Worm (Caenorhabditis elegans) whole organism, L3 larva: ENCODE results near the gene citk-2.

Experiments used
- R02D3.7 ChIP-seq: fragments of 150-350 bp; optimal IDR thresholded peaks from 2 replicates; lab custom pipeline; 2014; ENCODE audit warnings: missing biosample characterization, missing genetic modification characterization
- ama-1 ChIP-seq: fragments of 150-350 bp; optimal IDR thresholded peaks from 2 replicates; lab custom pipeline; 2018
- ceh-16 ChIP-seq: sonication (generic microtip); optimal IDR thresholded peaks from 2 replicates; lab custom pipeline; 2017; ENCODE audit warnings: missing biosample characterization, missing genetic modification characterization
- ceh-28 ChIP-seq: fragments of 150-350 bp; optimal IDR thresholded peaks from 2 replicates; lab custom pipeline; 2014; ENCODE audit warnings: missing biosample characterization, missing genetic modification reagents, missing genetic modification characterization
- ceh-82 ChIP-seq: fragments of 150-350 bp; optimal IDR thresholded peaks from 2 replicates; lab custom pipeline; 2014; ENCODE audit warnings: missing biosample characterization, missing genetic modification characterization
- egl-27 ChIP-seq: sonication (generic microtip); optimal IDR thresholded peaks from 4 replicates; lab custom pipeline; 2017; ENCODE audit warnings: missing biosample characterization, missing genetic modification reagents, missing genetic modification characterization
- egl-5 ChIP-seq: fragments of 150-350 bp; optimal IDR thresholded peaks from 2 replicates; lab custom pipeline; 2017; ENCODE audit warnings: missing biosample characterization, missing genetic modification reagents, missing genetic modification characterization, inconsistent platforms
- elt-2 ChIP-seq: sonication (generic microtip); optimal IDR thresholded peaks from 2 replicates; lab custom pipeline; 2016; ENCODE audit warnings: missing genetic modification reagents, mild to moderate bottlenecking, missing genetic modification characterization, missing compliant biosample characterization
- elt-3 ChIP-seq, 3 experiments: fragments of 150-350 bp in 1 of 3; sonication (generic microtip) in 2 of 3; optimal IDR thresholded peaks; 2 replicates in 2 of 3; 4 replicates in 1 of 3; lab custom pipeline; 2014 to 2017; ENCODE audit warnings: missing biosample characterization in 3 of 3, missing genetic modification characterization in 3 of 3
- eor-1 ChIP-seq, 2 experiments: fragments of 150-350 bp; optimal IDR thresholded peaks; 2 replicates each; lab custom pipeline; 2014 to 2018; ENCODE audit warnings: missing biosample characterization in 2 of 2, missing genetic modification characterization in 2 of 2
- fkh-10 ChIP-seq: sonication (generic microtip); optimal IDR thresholded peaks from 2 replicates; lab custom pipeline; 2017; ENCODE audit warnings: missing biosample characterization, missing genetic modification reagents, missing genetic modification characterization
- fkh-2 ChIP-seq: fragments of 150-350 bp; optimal IDR thresholded peaks from 2 replicates; lab custom pipeline; 2014; ENCODE audit warnings: missing biosample characterization, missing genetic modification reagents, missing genetic modification characterization
- fos-1 ChIP-seq: fragments of 150-350 bp; optimal IDR thresholded peaks from 2 replicates; lab custom pipeline; 2014; ENCODE audit warnings: missing biosample characterization, missing genetic modification characterization
- hmg-11 ChIP-seq: sonication (generic microtip); optimal IDR thresholded peaks from 2 replicates; lab custom pipeline; 2016; ENCODE audit warnings: missing genetic modification characterization, missing compliant biosample characterization
- lsy-12 ChIP-seq: sonication (generic microtip); optimal IDR thresholded peaks from 2 replicates; lab custom pipeline; 2016; ENCODE audit warnings: mild to moderate bottlenecking, missing genetic modification characterization, missing compliant biosample characterization
- mml-1 ChIP-seq: fragments of 150-350 bp; sonication (generic microtip); optimal IDR thresholded peaks from 3 replicates; lab custom pipeline; 2014; ENCODE audit warnings: missing biosample characterization, missing genetic modification characterization
- nfya-1 ChIP-seq: sonication (generic microtip); optimal IDR thresholded peaks from 2 replicates; lab custom pipeline; 2017; ENCODE audit warnings: missing genetic modification characterization, mild to moderate bottlenecking, missing compliant biosample characterization, antibody characterized with exemption, moderate library complexity; ENCODE audit not compliant: insufficient read depth
- nhr-11 ChIP-seq: fragments of 150-350 bp; optimal IDR thresholded peaks from 2 replicates; lab custom pipeline; 2014; ENCODE audit warnings: missing biosample characterization, missing genetic modification characterization
- nhr-12 ChIP-seq: fragments of 150-350 bp; optimal IDR thresholded peaks from 2 replicates; lab custom pipeline; 2014; ENCODE audit warnings: missing biosample characterization, missing genetic modification characterization
- nhr-23 ChIP-seq: fragments of 150-350 bp; optimal IDR thresholded peaks from 2 replicates; lab custom pipeline; 2014; ENCODE audit warnings: missing biosample characterization, missing genetic modification reagents, missing genetic modification characterization
- nhr-237 ChIP-seq: fragments of 150-350 bp; optimal IDR thresholded peaks from 2 replicates; lab custom pipeline; 2014; ENCODE audit warnings: missing biosample characterization, missing genetic modification characterization
- nhr-25 ChIP-seq: sonication (generic microtip); optimal IDR thresholded peaks from 2 replicates; lab custom pipeline; 2017; ENCODE audit warnings: missing biosample characterization, missing genetic modification characterization
- nhr-28 ChIP-seq: fragments of 150-350 bp; optimal IDR thresholded peaks from 2 replicates; lab custom pipeline; 2014; ENCODE audit warnings: missing biosample characterization, missing genetic modification characterization
- nhr-43 ChIP-seq: sonication (generic microtip); optimal IDR thresholded peaks from 2 replicates; lab custom pipeline; 2016; ENCODE audit warnings: mild to moderate bottlenecking, missing genetic modification characterization, missing compliant biosample characterization; ENCODE audit not compliant: poor library complexity, severe bottlenecking
- nhr-76 ChIP-seq: fragments of 150-350 bp; sonication (generic microtip); optimal IDR thresholded peaks from 5 replicates; lab custom pipeline; 2014; ENCODE audit warnings: missing biosample characterization, missing genetic modification characterization
- nhr-77 ChIP-seq: fragments of 150-350 bp; optimal IDR thresholded peaks from 2 replicates; lab custom pipeline; 2014; ENCODE audit warnings: missing biosample characterization, missing genetic modification characterization
- pha-4 ChIP-seq: fragments of 150-350 bp; optimal IDR thresholded peaks from 2 replicates; lab custom pipeline; 2014; ENCODE audit warnings: missing biosample characterization, missing genetic modification reagents, missing genetic modification characterization
- snpc-4 ChIP-seq: fragments of 150-350 bp; optimal IDR thresholded peaks from 2 replicates; lab custom pipeline; 2014; ENCODE audit warnings: missing biosample characterization, missing genetic modification characterization
- tbx-2 ChIP-seq: sonication (generic microtip); optimal IDR thresholded peaks from 2 replicates; lab custom pipeline; 2016; ENCODE audit warnings: mild to moderate bottlenecking, missing genetic modification characterization, missing compliant biosample characterization
- unc-62 ChIP-seq: fragments of 150-350 bp; sonication (generic microtip); optimal IDR thresholded peaks from 4 replicates; lab custom pipeline; 2014; ENCODE audit warnings: missing biosample characterization, missing genetic modification reagents, missing genetic modification characterization
- zag-1 ChIP-seq: fragments of 150-350 bp; optimal IDR thresholded peaks from 2 replicates; lab custom pipeline; 2014; ENCODE audit warnings: missing biosample characterization, missing genetic modification characterization
- ztf-11 ChIP-seq: fragments of 150-350 bp; optimal IDR thresholded peaks from 2 replicates; lab custom pipeline; 2014; ENCODE audit warnings: missing biosample characterization, missing genetic modification characterization
- ztf-4 ChIP-seq: fragments of 150-350 bp; optimal IDR thresholded peaks from 2 replicates; lab custom pipeline; 2014; ENCODE audit warnings: missing biosample characterization, missing genetic modification characterization

citk-2 gene

ce11 chrII:5048185-5048795 lies 49.0 kb downstream of the citk-2 start:
- TF ChIP-seq elt-3 (tag; optimal IDR thresholded peaks at IDR 0.05; lab: Kevin White, UChicago) (no peak), pha-4 (tag; lab: Kevin White, UChicago) (peak; percentile 53)

DNA sequence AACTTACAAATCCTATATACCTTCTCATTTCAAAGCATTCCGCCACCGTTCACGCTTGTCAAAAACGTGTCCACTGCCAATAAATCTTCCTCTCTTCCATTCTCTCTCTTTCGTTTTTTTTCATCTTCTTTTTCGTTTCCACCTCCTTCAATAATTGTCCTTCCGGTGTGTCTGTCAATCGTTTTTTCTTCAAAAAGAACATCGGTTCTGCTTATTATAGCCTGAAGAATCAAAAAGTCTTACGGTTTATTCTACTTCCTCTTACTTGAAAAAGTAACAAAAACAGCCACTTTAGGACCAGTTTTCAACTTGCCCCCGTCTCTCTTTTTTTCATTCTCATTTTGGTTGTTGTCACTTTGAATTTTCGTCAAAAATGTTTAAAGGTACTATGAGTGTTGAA lies 49.9 kb downstream of the citk-2 start:
- TF ChIP-seq unc-62 (GFP tag; lab: Kevin White, UChicago) (peak; percentile 56), eor-1 (tag; optimal IDR thresholded peaks at IDR 0.05; lab: Kevin White, UChicago) (no peak), nhr-11 (tag; lab: Kevin White, UChicago) (no peak), elt-3 (tag; optimal IDR thresholded peaks at IDR 0.05; lab: Kevin White, UChicago) (peak in 1 of 3 experiments; percentile 14), nhr-12 (no peak), ztf-4 (tag; lab: Kevin White, UChicago) (no peak), fkh-10 (GFP tag; lab: Kevin White, UChicago) (no peak), elt-2 (tag; lab: Kevin White, UChicago) (no peak), tbx-2 (tag; lab: Kevin White, UChicago) (no peak), ceh-82 (tag; lab: Kevin White, UChicago) (no peak), nhr-28 (no peak), ceh-28 (tag; lab: Kevin White, UChicago) (peak; percentile 5), ztf-11 (tag; lab: Kevin White, UChicago) (no peak), fos-1 (tag; lab: Kevin White, UChicago) (no peak), nfya-1 (tag; lab: Kevin White, UChicago) (peak; percentile 17), lsy-12 (tag; lab: Kevin White, UChicago) (no peak), nhr-237 (tag; lab: Kevin White, UChicago) (no peak), pha-4 (tag; lab: Kevin White, UChicago) (no peak), nhr-25 (tag; lab: Kevin White, UChicago) (peak; percentile 58), R02D3.7 (tag; lab: Kevin White, UChicago) (no peak), ama-1 (no peak), mml-1 (tag; lab: Kevin White, UChicago) (no peak), nhr-23 (tag; lab: Kevin White, UChicago) (peak; percentile 48), ceh-16 (no peak), egl-5 (tag; lab: Kevin White, UChicago) (no peak), egl-27 (tag; lab: Kevin White, UChicago) (no peak), nhr-43 (tag; lab: Kevin White, UChicago) (peak; percentile 13), zag-1 (tag; lab: Kevin White, UChicago) (no peak), fkh-2 (tag; lab: Kevin White, UChicago) (no peak), nhr-77 (tag; lab: Kevin White, UChicago) (no peak)
- TF ChIP-seq, all 47 proteins: peak for 7

DNA sequence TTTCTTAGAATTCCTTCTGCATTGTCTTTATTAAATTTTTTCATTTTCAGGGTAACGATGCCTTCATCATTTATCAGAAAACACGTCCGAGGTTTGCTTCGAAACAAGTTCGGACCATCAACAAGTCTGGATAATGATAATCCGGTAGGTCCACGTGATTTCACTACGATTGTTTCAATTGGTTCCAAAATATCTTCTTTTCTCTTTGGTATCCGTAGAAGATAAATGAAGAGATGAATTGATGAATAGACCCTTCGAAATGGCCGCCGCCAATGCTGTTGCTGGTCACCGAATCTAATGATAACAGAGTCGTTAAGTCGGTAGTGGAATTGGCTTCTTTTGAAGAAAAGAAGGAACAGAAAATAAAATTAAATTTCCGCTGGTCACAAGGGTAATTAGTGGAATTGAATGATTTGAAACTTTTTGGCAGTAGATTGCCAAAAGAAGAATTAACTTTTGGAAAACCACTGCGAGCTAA lies 50.6 kb downstream of the citk-2 start, which contains the start of gene F33G12.6:
Gene F33G12.6, plus strand, starts transcription at position 51 of the 478 bp plus-strand sequence.
- TF ChIP-seq lsy-12 (tag; lab: Kevin White, UChicago) (no peak), tbx-2 (tag; lab: Kevin White, UChicago) (no peak), nhr-28 (no peak), egl-5 (tag; lab: Kevin White, UChicago) (peak; percentile 76), nhr-11 (tag; lab: Kevin White, UChicago) (no peak), nhr-77 (tag; lab: Kevin White, UChicago) (no peak)

DNA sequence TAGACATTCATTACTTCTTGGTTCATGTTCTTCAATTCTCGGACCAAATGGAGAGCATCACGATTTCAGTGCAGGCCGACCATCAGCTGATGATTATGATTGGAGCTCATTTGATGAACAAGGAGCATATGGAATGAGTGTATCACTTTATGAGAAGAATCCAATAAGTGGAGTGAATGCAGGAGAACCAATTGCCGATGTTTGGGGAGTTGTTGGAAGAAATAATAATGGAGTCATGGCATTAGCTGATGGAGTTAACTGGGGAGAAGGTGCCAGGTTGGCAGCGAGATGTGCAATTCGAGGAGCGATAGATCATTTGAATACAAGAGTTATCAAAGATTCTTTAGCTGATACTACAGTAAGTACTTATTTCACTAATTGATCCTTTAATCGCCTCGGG lies 51.5 kb downstream of the citk-2 start:
- no peak for TF ChIP-seq pha-4 (tag; lab: Kevin White, UChicago)
- TF ChIP-seq nhr-76 (tag; lab: Kevin White, UChicago) = no peak
- no peak for TF ChIP-seq snpc-4 (tag; lab: Kevin White, UChicago)
- TF ChIP-seq nhr-11 (tag; lab: Kevin White, UChicago) = no peak
- TF ChIP-seq ama-1 = no peak
- TF ChIP-seq hmg-11 (tag; lab: Kevin White, UChicago) = no peak
- no peak for TF ChIP-seq mml-1 (tag; lab: Kevin White, UChicago)
- TF ChIP-seq nhr-237 (tag; lab: Kevin White, UChicago) = no peak
